Worm (Caenorhabditis elegans) whole organism, L4/young adult: ENCODE data around the gene C42D4.13.

Source experiments
- W03F9.2 ChIP-seq: fragments of 150-350 bp; optimal IDR thresholded peaks from 2 replicates; lab custom pipeline; 2014; ENCODE audit warnings: missing biosample characterization, missing genetic modification characterization
- him-1 ChIP-seq: sonication (generic microtip); optimal IDR thresholded peaks from 2 replicates; lab custom pipeline; 2016; ENCODE audit warnings: missing genotype, missing genetic modification reagents, missing genetic modification characterization, missing compliant biosample characterization

- TF ChIP-seq him-1 (tag; lab: Kevin White, UChicago) = no peak
- TF ChIP-seq W03F9.2 (tag; lab: Kevin White, UChicago) = no peak
Observed at ce11 chrIV:7149020-7149601, 38.8 kb downstream of the C42D4.13 start, which contains the start of gene C34D4.4.
